Worm (Caenorhabditis elegans) whole organism, late embryonic: ENCODE measurements around the gene R07B7.8.

Experiments used
- C08G9.2 ChIP-seq: sonication (generic microtip); optimal IDR thresholded peaks from 2 replicates; lab custom pipeline; 2016; ENCODE audit warnings: mild to moderate bottlenecking, missing genetic modification characterization, moderate library complexity, missing compliant biosample characterization
- K09A11.1 ChIP-seq: sonication (generic microtip); optimal IDR thresholded peaks from 2 replicates; lab custom pipeline; 2017; ENCODE audit warnings: antibody characterized with exemption, mild to moderate bottlenecking, missing genetic modification characterization, missing compliant biosample characterization; ENCODE audit not compliant: insufficient read depth
- T23F11.4 ChIP-seq: fragments of 200-800 bp; sonication (Bioruptor generic); optimal IDR thresholded peaks from 2 replicates; lab custom pipeline; 2018; ENCODE audit warnings: mild to moderate bottlenecking, missing genetic modification characterization, missing compliant biosample characterization
- ahr-1 ChIP-seq: sonication (generic microtip); optimal IDR thresholded peaks from 2 replicates; lab custom pipeline; 2016; ENCODE audit warnings: missing genetic modification characterization, missing compliant biosample characterization
- ceh-18 ChIP-seq: sonication (generic microtip); optimal IDR thresholded peaks from 2 replicates; lab custom pipeline; 2016; ENCODE audit warnings: missing genetic modification characterization, missing compliant biosample characterization
- ceh-22 ChIP-seq: sonication (generic microtip); optimal IDR thresholded peaks from 2 replicates; lab custom pipeline; 2017; ENCODE audit warnings: missing biosample characterization, missing genetic modification characterization
- ceh-24 ChIP-seq: sonication (generic microtip); optimal IDR thresholded peaks from 2 replicates; lab custom pipeline; 2016; ENCODE audit warnings: mild to moderate bottlenecking, missing genetic modification characterization, missing compliant biosample characterization
- ceh-30 ChIP-seq: fragments of 150-350 bp; optimal IDR thresholded peaks from 2 replicates; lab custom pipeline; 2014; ENCODE audit warnings: missing biosample characterization, missing genetic modification characterization
- ceh-34 ChIP-seq: sonication (generic microtip); optimal IDR thresholded peaks from 2 replicates; lab custom pipeline; 2016; ENCODE audit warnings: mild to moderate bottlenecking, missing genetic modification characterization, missing compliant biosample characterization
- ceh-45 ChIP-seq: fragments of 200-800 bp; sonication (Bioruptor generic); IDR thresholded peaks from 2 replicates; pipeline ENCODE4 v1.3.6; 2022; ENCODE audit warnings: missing genetic modification reagents, missing genetic modification characterization, missing compliant biosample characterization
- ceh-48 ChIP-seq: sonication (generic microtip); optimal IDR thresholded peaks from 2 replicates; lab custom pipeline; 2016; ENCODE audit warnings: missing genetic modification characterization, inconsistent platforms, missing compliant biosample characterization
- ceh-6 ChIP-seq: fragments of 200-800 bp; sonication (Bioruptor generic); optimal IDR thresholded peaks from 2 replicates; lab custom pipeline; 2018; ENCODE audit warnings: mild to moderate bottlenecking, missing genetic modification characterization, missing compliant biosample characterization
- ceh-9 ChIP-seq: sonication (generic microtip); optimal IDR thresholded peaks from 2 replicates; lab custom pipeline; 2016; ENCODE audit warnings: mild to moderate bottlenecking, missing genetic modification characterization, inconsistent platforms, missing compliant biosample characterization
- elt-2 ChIP-seq: sonication (generic microtip); optimal IDR thresholded peaks from 2 replicates; lab custom pipeline; 2016; ENCODE audit warnings: missing genetic modification reagents, missing genetic modification characterization, missing compliant biosample characterization
- elt-4 ChIP-seq: sonication (generic microtip); optimal IDR thresholded peaks from 2 replicates; lab custom pipeline; 2016; ENCODE audit warnings: missing genetic modification characterization, missing compliant biosample characterization
- eyg-1 ChIP-seq: sonication (generic microtip); optimal IDR thresholded peaks from 2 replicates; lab custom pipeline; 2016; ENCODE audit warnings: missing genotype, missing genetic modification characterization, missing compliant biosample characterization
- gmeb-2 ChIP-seq: sonication (generic microtip); optimal IDR thresholded peaks from 2 replicates; lab custom pipeline; 2016; ENCODE audit warnings: missing genetic modification characterization, inconsistent platforms, missing compliant biosample characterization
- hlh-13 ChIP-seq: fragments of 200-800 bp; sonication (Bioruptor generic); optimal IDR thresholded peaks from 2 replicates; lab custom pipeline; 2018; ENCODE audit warnings: mild to moderate bottlenecking, missing genetic modification characterization, missing compliant biosample characterization
- hlh-15 ChIP-seq: sonication (generic microtip); optimal IDR thresholded peaks from 2 replicates; lab custom pipeline; 2016; ENCODE audit warnings: missing genetic modification characterization, missing compliant biosample characterization
- hlh-30 ChIP-seq: sonication (generic microtip); optimal IDR thresholded peaks from 2 replicates; lab custom pipeline; 2017; ENCODE audit warnings: antibody characterized with exemption, missing genetic modification characterization, missing compliant biosample characterization; ENCODE audit not compliant: insufficient read depth
- hlh-8 ChIP-seq: sonication (generic microtip); optimal IDR thresholded peaks from 2 replicates; lab custom pipeline; 2016; ENCODE audit warnings: missing genotype, missing genetic modification characterization, missing compliant biosample characterization
- madf-2 ChIP-seq: sonication (generic microtip); optimal IDR thresholded peaks from 2 replicates; lab custom pipeline; 2017; ENCODE audit warnings: missing genetic modification characterization, missing compliant biosample characterization
- nfya-1 ChIP-seq: sonication (generic microtip); optimal IDR thresholded peaks from 2 replicates; lab custom pipeline; 2017; ENCODE audit warnings: missing genetic modification characterization, mild to moderate bottlenecking, missing compliant biosample characterization, antibody characterized with exemption, moderate library complexity
- nhr-232 ChIP-seq: sonication (generic microtip); optimal IDR thresholded peaks from 2 replicates; lab custom pipeline; 2016; ENCODE audit warnings: missing genetic modification characterization, missing compliant biosample characterization
- odd-2 ChIP-seq: sonication (generic microtip); optimal IDR thresholded peaks from 2 replicates; lab custom pipeline; 2017; ENCODE audit warnings: antibody characterized with exemption, mild to moderate bottlenecking, missing genetic modification characterization, missing compliant biosample characterization
- pat-9 ChIP-seq: fragments of 200-800 bp; sonication (Bioruptor generic); optimal IDR thresholded peaks from 2 replicates; lab custom pipeline; 2018; ENCODE audit warnings: mild to moderate bottlenecking, missing genetic modification characterization, moderate library complexity, missing compliant biosample characterization
- pax-1 ChIP-seq: fragments of 150-350 bp; optimal IDR thresholded peaks from 2 replicates; lab custom pipeline; 2014; ENCODE audit warnings: missing biosample characterization, missing genetic modification characterization
- pros-1 ChIP-seq: fragments of 150-350 bp; optimal IDR thresholded peaks from 2 replicates; lab custom pipeline; 2014; ENCODE audit warnings: missing biosample characterization, missing genetic modification reagents, missing genetic modification characterization
- ref-2 ChIP-seq: sonication (generic microtip); optimal IDR thresholded peaks from 2 replicates; lab custom pipeline; 2016; ENCODE audit warnings: missing genetic modification characterization, missing compliant biosample characterization
- sdc-2 ChIP-seq: sonication (generic microtip); optimal IDR thresholded peaks from 2 replicates; lab custom pipeline; 2016; ENCODE audit warnings: missing genotype, missing genetic modification characterization, missing compliant biosample characterization
- sox-2 ChIP-seq: fragments of 200-800 bp; sonication (Bioruptor generic); IDR thresholded peaks from 2 replicates; pipeline ENCODE4 v1.3.6; 2022; ENCODE audit warnings: missing genetic modification reagents, missing genetic modification characterization, missing compliant biosample characterization
- sox-4 ChIP-seq: sonication (generic microtip); optimal IDR thresholded peaks from 2 replicates; lab custom pipeline; 2017; ENCODE audit warnings: mild to moderate bottlenecking, missing genetic modification characterization, inconsistent platforms, missing compliant biosample characterization
- syd-9 ChIP-seq: sonication (generic microtip); optimal IDR thresholded peaks from 2 replicates; lab custom pipeline; 2016; ENCODE audit warnings: mild to moderate bottlenecking, missing genetic modification characterization, moderate library complexity, missing compliant biosample characterization
- tbx-2 ChIP-seq: sonication (generic microtip); optimal IDR thresholded peaks from 2 replicates; lab custom pipeline; 2016; ENCODE audit warnings: missing genetic modification characterization, missing compliant biosample characterization
- tbx-7 ChIP-seq: sonication (generic microtip); optimal IDR thresholded peaks from 2 replicates; lab custom pipeline; 2016; ENCODE audit warnings: missing genotype, missing genetic modification characterization, missing compliant biosample characterization
- ttx-3 ChIP-seq: sonication (generic microtip); optimal IDR thresholded peaks from 2 replicates; lab custom pipeline; 2016; ENCODE audit warnings: missing genetic modification reagents, missing genetic modification characterization, missing compliant biosample characterization
- unc-3 ChIP-seq, 2 experiments: fragments of 200-800 bp in 1 of 2; sonication (Bioruptor generic) in 1 of 2; sonication (generic microtip) in 1 of 2; conservative IDR thresholded peaks in 1 of 2; optimal IDR thresholded peaks in 1 of 2; 2 replicates each; pipeline versions ENCODE4 v1.3.6 to Lab custom; 2016 to 2022; ENCODE audit warnings: missing compliant biosample characterization in 2 of 2, missing genetic modification characterization in 2 of 2, missing genetic modification reagents in 1 of 2
- unc-42 ChIP-seq: sonication (generic microtip); optimal IDR thresholded peaks from 2 replicates; lab custom pipeline; 2016; ENCODE audit warnings: missing genotype, missing genetic modification characterization, missing compliant biosample characterization
- unc-55 ChIP-seq: sonication (generic microtip); optimal IDR thresholded peaks from 2 replicates; lab custom pipeline; 2017; ENCODE audit warnings: missing biosample characterization, missing genetic modification reagents, missing genetic modification characterization
- unc-86 ChIP-seq: sonication (generic microtip); optimal IDR thresholded peaks from 2 replicates; lab custom pipeline; 2016; ENCODE audit warnings: missing genetic modification characterization, missing compliant biosample characterization
- zip-5 ChIP-seq: sonication (generic microtip); optimal IDR thresholded peaks from 2 replicates; lab custom pipeline; 2016; ENCODE audit warnings: missing genetic modification characterization, missing compliant biosample characterization
- ztf-16 ChIP-seq: sonication (generic microtip); optimal IDR thresholded peaks from 2 replicates; lab custom pipeline; 2017; ENCODE audit warnings: missing genetic modification characterization, missing compliant biosample characterization

R07B7.8 gene

ce11 chrV:12091759-12092158, 7.6 kb upstream of the R07B7.8 start, which contains the start of gene nhr-206:
nhr-206 (plus strand) TSS chrV:12092006.
- TF ChIP-seq hlh-30 (tag; lab: Kevin White, UChicago) (no peak), sox-4 (no peak), pros-1 (tag; lab: Kevin White, UChicago) (no peak), pat-9 (tag; lab: Kevin White, UChicago) (no peak), unc-55 (GFP tag; lab: Kevin White, UChicago) (no peak), madf-2 (tag; lab: Kevin White, UChicago) (no peak)

- TF ChIP-seq T23F11.4 (GFP tag; lab: Kevin White, UChicago) = no peak
- no peak for TF ChIP-seq nhr-232 (tag; lab: Kevin White, UChicago)
- no peak for TF ChIP-seq hlh-30 (tag; lab: Kevin White, UChicago)
- TF ChIP-seq C08G9.2 (tag; lab: Kevin White, UChicago) = no peak
- no peak for TF ChIP-seq elt-4 (tag; lab: Kevin White, UChicago)
- no peak for TF ChIP-seq unc-42 (tag; lab: Kevin White, UChicago)
- TF ChIP-seq ceh-48 (tag; lab: Kevin White, UChicago) = no peak
- TF ChIP-seq ceh-9 (tag; lab: Kevin White, UChicago) = no peak
- TF ChIP-seq pros-1 (tag; lab: Kevin White, UChicago) = no peak
- TF ChIP-seq nfya-1 (tag; lab: Kevin White, UChicago) = no peak
- no peak for TF ChIP-seq odd-2 (tag; lab: Kevin White, UChicago)
- no peak for TF ChIP-seq ceh-18 (tag; lab: Kevin White, UChicago)
- TF ChIP-seq unc-3 (GFP tag; conservative IDR thresholded peaks at IDR 0.05; lab: Robert Waterston, UW) = no peak
- no peak for TF ChIP-seq unc-3 (tag; optimal IDR thresholded peaks at IDR 0.05; lab: Kevin White, UChicago)
- no peak for TF ChIP-seq ref-2 (tag; lab: Kevin White, UChicago)
- TF ChIP-seq ceh-6 = no peak
Measured at ce11 chrV:12088773-12089172, 4.7 kb upstream of the R07B7.8 start, which contains the start of gene R07B7.12. R07B7.12 (plus strand) TSS chrV:12089073.

- TF ChIP-seq ceh-45 (GFP tag; lab: Robert Waterston, UW) (no peak), ceh-9 (tag; lab: Kevin White, UChicago) (no peak), ceh-22 (tag; lab: Kevin White, UChicago) (no peak), hlh-8 (tag; lab: Kevin White, UChicago) (no peak), sox-2 (no peak), tbx-7 (no peak)
Measured at ce11 chrV:12086934-12087333, 2.8 kb upstream of the R07B7.8 start, which contains the start of gene gana-1. gana-1 (plus strand) TSS chrV:12087234.

DNA sequence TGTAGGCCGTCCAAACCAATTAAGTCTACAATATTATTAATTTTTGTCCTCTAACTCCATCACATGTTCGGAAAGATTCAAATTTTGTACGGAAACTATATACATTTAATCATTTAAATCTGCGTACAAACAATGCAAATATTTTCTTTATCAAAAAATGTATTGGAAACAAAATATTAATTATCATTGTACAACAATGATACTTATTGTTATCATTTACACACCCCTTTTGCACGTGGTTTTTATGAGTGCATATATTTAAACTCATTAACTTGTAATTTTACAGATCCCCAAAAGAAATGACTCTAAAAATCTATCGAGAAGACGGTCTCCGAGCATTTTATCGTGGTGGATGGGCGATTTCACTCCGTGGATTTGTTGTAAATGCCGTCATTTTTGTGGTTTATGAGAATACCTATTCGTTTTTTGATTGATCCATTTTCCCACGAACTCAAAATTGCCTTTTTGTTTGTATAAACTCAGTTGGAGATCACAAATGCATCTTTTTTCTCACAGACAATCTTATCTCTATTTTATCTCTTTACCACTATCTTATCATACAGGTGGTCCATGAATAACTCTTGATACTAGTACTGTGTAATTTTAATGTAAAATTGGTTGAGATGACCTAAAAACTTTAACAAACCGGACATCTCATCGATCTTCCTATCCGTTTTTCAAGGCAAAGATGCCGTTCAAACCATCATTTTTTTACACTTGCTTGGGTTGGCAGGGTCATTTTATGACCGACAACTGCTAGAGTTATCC, 1.9 kb upstream of the R07B7.8 start:
- TF ChIP-seq tbx-7 = no peak
- no peak for TF ChIP-seq pax-1 (tag; lab: Kevin White, UChicago)
- no peak for TF ChIP-seq ztf-16 (tag; lab: Kevin White, UChicago)
- TF ChIP-seq elt-2 (tag; lab: Kevin White, UChicago) = peak; percentile 90
- no peak for TF ChIP-seq tbx-2 (tag; lab: Kevin White, UChicago)
- no peak for TF ChIP-seq unc-86 (tag; lab: Kevin White, UChicago)
- no peak for TF ChIP-seq madf-2 (tag; lab: Kevin White, UChicago)
- no peak for TF ChIP-seq sdc-2 (tag; lab: Kevin White, UChicago)

DNA sequence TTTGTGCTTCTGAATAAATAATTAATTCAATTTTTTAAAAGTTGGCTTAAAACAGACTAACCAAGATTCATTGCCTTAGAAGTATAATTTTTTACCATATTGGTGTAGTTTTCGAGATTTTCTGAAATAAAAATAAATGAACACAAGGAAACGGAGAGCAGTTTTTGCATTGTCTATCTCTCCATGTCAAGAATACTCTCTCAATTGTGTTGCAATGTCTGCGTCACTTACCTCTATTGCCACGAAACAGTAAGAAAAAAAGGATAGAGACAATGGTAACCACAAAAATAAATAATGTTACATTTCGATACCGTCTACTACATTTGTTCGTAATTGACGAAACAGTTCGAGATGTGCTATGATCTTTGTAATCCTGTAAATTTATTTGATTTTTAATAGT, 1.2 kb downstream of the R07B7.8 start, which contains the start of gene R07B7.10:
Gene R07B7.10 (plus strand): TSS at position 285 of the 400 bp plus-strand sequence.
- TF ChIP-seq hlh-13 (GFP tag; lab: Kevin White, UChicago) = no peak
- TF ChIP-seq hlh-15 (tag; lab: Kevin White, UChicago) = no peak
- TF ChIP-seq gmeb-2 = no peak
- TF ChIP-seq sdc-2 (tag; lab: Kevin White, UChicago) = no peak
- TF ChIP-seq ztf-16 (tag; lab: Kevin White, UChicago) = no peak
- TF ChIP-seq ref-2 (tag; lab: Kevin White, UChicago) = no peak
- no peak for TF ChIP-seq ahr-1 (tag; lab: Kevin White, UChicago)
- TF ChIP-seq tbx-7 = no peak
- TF ChIP-seq elt-2 (tag; lab: Kevin White, UChicago) = no peak
- TF ChIP-seq ceh-34 (tag; lab: Kevin White, UChicago) = no peak
- TF ChIP-seq ttx-3 (tag; lab: Kevin White, UChicago) = no peak
- no peak for TF ChIP-seq zip-5 (tag; lab: Kevin White, UChicago)
- no peak for TF ChIP-seq ceh-24 (tag; lab: Kevin White, UChicago)
- no peak for TF ChIP-seq ceh-30 (tag; lab: Kevin White, UChicago)
- TF ChIP-seq K09A11.1 (tag; lab: Kevin White, UChicago) = no peak
- TF ChIP-seq unc-42 (tag; lab: Kevin White, UChicago) = no peak
- TF ChIP-seq syd-9 (tag; lab: Kevin White, UChicago) = no peak
- TF ChIP-seq eyg-1 = no peak
